Fruit fly (Drosophila melanogaster): ENCODE measurements around the gene strat.

- TF ChIP-seq CG8478 (optimal IDR thresholded peaks at IDR 0.05) (no peak), CTCF (optimal IDR thresholded peaks at IDR 0.05) (no peak)
These were observed 41.2 kb downstream of the strat start for dm6 chr2L:8361204-8361952.

Data from S2 (cell line).